Worm (Caenorhabditis elegans): ENCODE results near the gene jhdm-1.
A peak's percentile ranks its signal among the peaks of the same experiment; 100 is the strongest.

jhdm-1 gene

ce11 chrIII:6453665-6454064, 618 bp upstream of the jhdm-1 start (continued):
- TF ChIP-seq pha-4 (tag; optimal IDR thresholded peaks at IDR 0.05) (peak; percentile 44), madf-10 (tag; optimal IDR thresholded peaks at IDR 0.05) (no peak), lin-26 (GFP tag; IDR thresholded peaks at IDR 0.05) (peak; percentile 17; the same call in 1 of the 2 replicates), egl-18 (GFP tag; IDR thresholded peaks at IDR 0.05) (no peak), Y53F4B.3 (GFP tag; IDR thresholded peaks at IDR 0.05) (no peak), Y79H2A.3 (GFP tag; conservative IDR thresholded peaks at IDR 0.05) (no peak), nhr-120 (GFP tag; IDR thresholded peaks at IDR 0.05) (no peak), snpc-3.4 (tag; optimal IDR thresholded peaks at IDR 0.05) (peak; percentile 73), ztf-26 (tag; optimal IDR thresholded peaks at IDR 0.05) (no peak), ets-4 (GFP tag; optimal IDR thresholded peaks at IDR 0.05) (no peak), Y95B8A.8 (GFP tag; IDR thresholded peaks at IDR 0.05) (0 out of 2 replicates have a peak, but pooled peaks have one; percentile 47), nhr-80 (tag; optimal IDR thresholded peaks at IDR 0.05) (peak; percentile 82), zim-3 (tag; optimal IDR thresholded peaks at IDR 0.05) (no peak), zfh-2 (GFP tag; conservative IDR thresholded peaks at IDR 0.05) (peak; percentile 88), mes-4 (tag; optimal IDR thresholded peaks at IDR 0.05) (no peak), snpc-1.1 (tag; optimal IDR thresholded peaks at IDR 0.05; ENCODE audit: insufficient read depth) (no peak), ekl-4 (GFP tag; IDR thresholded peaks at IDR 0.05) (no peak), T07F8.4 (tag; optimal IDR thresholded peaks at IDR 0.05) (no peak), hsf-1 (GFP tag; IDR thresholded peaks at IDR 0.05) (no peak), let-526 (GFP tag; IDR thresholded peaks at IDR 0.05) (no peak), him-1 (tag; optimal IDR thresholded peaks at IDR 0.05) (no peak), attf-3 (GFP tag; conservative IDR thresholded peaks at IDR 0.05) (0 out of 2 replicates have a peak, but pooled peaks have one; percentile 26), mcd-1 (GFP tag; IDR thresholded peaks at IDR 0.05) (peak; percentile 77), B0336.3 (GFP tag; IDR thresholded peaks at IDR 0.05) (peak; percentile 62), F57A8.1 (GFP tag; optimal IDR thresholded peaks at IDR 0.05) (no peak), fkh-3 (tag; optimal IDR thresholded peaks at IDR 0.05) (no peak), hrde-1 (tag; optimal IDR thresholded peaks at IDR 0.05; ENCODE audit: borderline replicate concordance) (no peak), unc-62 (GFP tag; optimal IDR thresholded peaks at IDR 0.05) (no peak), nfyb-1 (GFP tag; IDR thresholded peaks at IDR 0.05) (no peak), ceh-100 (GFP tag; IDR thresholded peaks at IDR 0.05) (peak; percentile 34; the same call in 1 of the 2 replicates), tbp1 (GFP tag; optimal IDR thresholded peaks at IDR 0.05) (peak; percentile 66), F55B11.4 (tag; optimal IDR thresholded peaks at IDR 0.05; ENCODE audit: borderline replicate concordance, insufficient read depth) (no peak), unc-130 (GFP tag; optimal IDR thresholded peaks at IDR 0.05) (no peak), lir-1 (GFP tag; conservative IDR thresholded peaks at IDR 0.05) (no peak; the same call in 1 of the 2 replicates), nhr-27 (tag; optimal IDR thresholded peaks at IDR 0.05) (no peak), ZK185.1 (tag; optimal IDR thresholded peaks at IDR 0.05; ENCODE audit: poor library complexity, severe bottlenecking) (peak; percentile 75), B0019.2 (GFP tag; conservative IDR thresholded peaks at IDR 0.05) (no peak), nfya-2 (GFP tag; IDR thresholded peaks at IDR 0.05) (no peak), lag-1 (GFP tag; IDR thresholded peaks at IDR 0.05) (no peak), xnd-1 (tag; optimal IDR thresholded peaks at IDR 0.05) (no peak), repo-1 (tag; optimal IDR thresholded peaks at IDR 0.05) (no peak), D2030.7 (GFP tag; IDR thresholded peaks at IDR 0.05) (peak; percentile 67), sdz-38 (tag; optimal IDR thresholded peaks at IDR 0.05) (no peak), madf-6 (GFP tag; IDR thresholded peaks at IDR 0.05) (peak; percentile 55; the same call in 1 of the 2 replicates), aptf-2 (GFP tag; conservative IDR thresholded peaks at IDR 0.05) (no peak), lin-40 (tag; optimal IDR thresholded peaks at IDR 0.05) (peak; percentile 52), F57C9.4 (tag; optimal IDR thresholded peaks at IDR 0.05) (no peak), ztf-6 (GFP tag; IDR thresholded peaks at IDR 0.05) (no peak), bed-2 (GFP tag; IDR thresholded peaks at IDR 0.05) (no peak)
